Fruit fly (Drosophila melanogaster): ENCODE results near the gene crq.
A peak's percentile ranks its signal among the peaks of the same experiment; 100 is the strongest.

Gene crq

dm6 chr2L:490150-491095, 37.6 kb upstream of the crq start (continued):
- TF ChIP-seq CG10631 (GFP tag; optimal IDR thresholded peaks at IDR 0.05) = peak; percentile 39
- peak; percentile 49 for TF ChIP-seq Eip75B (GFP tag; optimal IDR thresholded peaks at IDR 0.05)
- TF ChIP-seq CG32006 (GFP tag; optimal IDR thresholded peaks at IDR 0.05) = peak; percentile 52
- TF ChIP-seq eg (GFP tag; IDR thresholded peaks at IDR 0.05) = peak; percentile 65
- TF ChIP-seq Blimp-1 (GFP tag; optimal IDR thresholded peaks at IDR 0.05) = peak; percentile 27
- TF ChIP-seq CG8632 (GFP tag; optimal IDR thresholded peaks at IDR 0.05) = peak; percentile 61
- peak; percentile 73 for TF ChIP-seq topi (GFP tag; optimal IDR thresholded peaks at IDR 0.05)
- TF ChIP-seq Sox14 (GFP tag; optimal IDR thresholded peaks at IDR 0.05) = peak; percentile 54
- TF ChIP-seq Hr39 (GFP tag; optimal IDR thresholded peaks at IDR 0.05) = peak; percentile 74
- peak; percentile 7 for TF ChIP-seq OdsH (GFP tag; optimal IDR thresholded peaks at IDR 0.05)
- TF ChIP-seq CG11762 (GFP tag; optimal IDR thresholded peaks at IDR 0.05; ENCODE audit: insufficient read depth) = peak; percentile 24
- peak; percentile 81 for TF ChIP-seq CG9139 (GFP tag; optimal IDR thresholded peaks at IDR 0.05)
- TF ChIP-seq Eip93F (GFP tag; optimal IDR thresholded peaks at IDR 0.05) = peak; percentile 25
- TF ChIP-seq achi (GFP tag; optimal IDR thresholded peaks at IDR 0.05) = peak; percentile 37
- peak; percentile 56 for TF ChIP-seq lz (GFP tag; optimal IDR thresholded peaks at IDR 0.05)
- TF ChIP-seq Sox102F (GFP tag; optimal IDR thresholded peaks at IDR 0.05) = peak; percentile 86
- TF ChIP-seq svp (GFP tag) = peak; percentile 83
- TF ChIP-seq cyc (GFP tag; optimal IDR thresholded peaks at IDR 0.05) = peak; percentile 79
- no peak for TF ChIP-seq acj6 (GFP tag; optimal IDR thresholded peaks at IDR 0.05)
- TF ChIP-seq vri (GFP tag; optimal IDR thresholded peaks at IDR 0.05) = peak; percentile 86
- no peak; the same call in 1 of the 2 replicates for TF ChIP-seq Gug (GFP tag; IDR thresholded peaks at IDR 0.05)
- peak; percentile 77 for TF ChIP-seq CG6276 (GFP tag; optimal IDR thresholded peaks at IDR 0.05)
- TF ChIP-seq CG6808 (GFP tag; optimal IDR thresholded peaks at IDR 0.05) = peak; percentile 55
- peak; percentile 90 for TF ChIP-seq Eip78C (GFP tag)
- peak; percentile 64; the same call in 2 of the 3 replicates for TF ChIP-seq CG8119 (GFP tag; IDR thresholded peaks at IDR 0.05)
- TF ChIP-seq CG10669 (GFP tag; optimal IDR thresholded peaks at IDR 0.05) = peak; percentile 25
- TF ChIP-seq Hr4 (GFP tag; optimal IDR thresholded peaks at IDR 0.05) = peak; percentile 31
- TF ChIP-seq Met (GFP tag; optimal IDR thresholded peaks at IDR 0.05) = peak; percentile 64
- TF ChIP-seq CG11902 (GFP tag; optimal IDR thresholded peaks at IDR 0.05) = peak; percentile 40
- TF ChIP-seq CG3919 (GFP tag; optimal IDR thresholded peaks at IDR 0.05) = peak; percentile 74

- TF ChIP-seq CG10669 (GFP tag; optimal IDR thresholded peaks at IDR 0.05) (peak; percentile 16), CG11294 (GFP tag; IDR thresholded peaks at IDR 0.05) (no peak), Eip75B (GFP tag; optimal IDR thresholded peaks at IDR 0.05) (peak; percentile 17), CG10631 (GFP tag; optimal IDR thresholded peaks at IDR 0.05) (peak; percentile 21), Blimp-1 (GFP tag; optimal IDR thresholded peaks at IDR 0.05) (peak; percentile 2), svp (GFP tag) (peak; percentile 86), CG8632 (GFP tag; optimal IDR thresholded peaks at IDR 0.05) (peak; percentile 28), Sox14 (GFP tag; optimal IDR thresholded peaks at IDR 0.05) (no peak), lz (GFP tag; optimal IDR thresholded peaks at IDR 0.05) (peak; percentile 14), CG8119 (GFP tag; IDR thresholded peaks at IDR 0.05) (0 out of 3 replicates have a peak, but pooled peaks have one; percentile 10), Hr4 (GFP tag; optimal IDR thresholded peaks at IDR 0.05) (no peak)
Observed at dm6 chr2L:488548-489100, 35.8 kb upstream of the crq start.

- TF ChIP-seq cyc (GFP tag; optimal IDR thresholded peaks at IDR 0.05) (peak; percentile 71), CG10631 (GFP tag; optimal IDR thresholded peaks at IDR 0.05) (peak; percentile 56), CG15336 (GFP tag; IDR thresholded peaks at IDR 0.05) (peak; percentile 25; the same call in 1 of the 2 replicates), CG11294 (GFP tag; IDR thresholded peaks at IDR 0.05) (no peak), Gug (GFP tag; IDR thresholded peaks at IDR 0.05) (no peak), spab (GFP tag; optimal IDR thresholded peaks at IDR 0.05) (peak; percentile 26), fd59A (GFP tag; optimal IDR thresholded peaks at IDR 0.05) (peak; percentile 13), CG4318 (GFP tag; optimal IDR thresholded peaks at IDR 0.05) (no peak), Ets96B (tag; optimal IDR thresholded peaks at IDR 0.05) (peak; percentile 45), Eip75B (GFP tag; optimal IDR thresholded peaks at IDR 0.05) (peak; percentile 75), CG6808 (GFP tag; optimal IDR thresholded peaks at IDR 0.05) (peak; percentile 40), net (GFP tag; optimal IDR thresholded peaks at IDR 0.05) (peak; percentile 55), achi (GFP tag; optimal IDR thresholded peaks at IDR 0.05) (peak; percentile 66), Hr4 (GFP tag; optimal IDR thresholded peaks at IDR 0.05) (peak; percentile 28), fkh (GFP tag; optimal IDR thresholded peaks at IDR 0.05) (no peak), fd85E (GFP tag; optimal IDR thresholded peaks at IDR 0.05) (no peak), Sox15 (GFP tag; optimal IDR thresholded peaks at IDR 0.05) (peak; percentile 60), CG1621 (tag; optimal IDR thresholded peaks at IDR 0.05) (no peak), ss (GFP tag; optimal IDR thresholded peaks at IDR 0.05) (peak in 1 of 2 experiments; percentile 53)
Observed at dm6 chr2L:487719-488547, 35.1 kb upstream of the crq start.

Data from whole organism, prepupa.